Worm (Caenorhabditis elegans) whole organism, L2 larva: ENCODE data around the gene btb-6.

Experiments used
- ama-1 ChIP-seq: fragments of 150-350 bp; optimal IDR thresholded peaks from 2 replicates; lab custom pipeline; 2018; ENCODE audit warnings: inconsistent platforms
- ceh-82 ChIP-seq: fragments of 150-350 bp; optimal IDR thresholded peaks from 2 replicates; lab custom pipeline; 2014; ENCODE audit warnings: missing biosample characterization, missing genetic modification characterization
- gmeb-1 ChIP-seq: fragments of 150-350 bp; optimal IDR thresholded peaks from 2 replicates; lab custom pipeline; 2014; ENCODE audit warnings: missing biosample characterization, missing genetic modification characterization
- lin-13 ChIP-seq: fragments of 150-350 bp; optimal IDR thresholded peaks from 2 replicates; lab custom pipeline; 2014; ENCODE audit warnings: missing biosample characterization, missing genetic modification reagents, missing genetic modification characterization
- nhr-11 ChIP-seq: fragments of 150-350 bp; optimal IDR thresholded peaks from 2 replicates; lab custom pipeline; 2014; ENCODE audit warnings: missing biosample characterization, missing genetic modification characterization
- nhr-12 ChIP-seq: fragments of 150-350 bp; optimal IDR thresholded peaks from 2 replicates; lab custom pipeline; 2014; ENCODE audit warnings: missing biosample characterization, missing genetic modification characterization
- peb-1 ChIP-seq: fragments of 150-350 bp; optimal IDR thresholded peaks from 2 replicates; lab custom pipeline; 2014; ENCODE audit warnings: missing biosample characterization, missing genetic modification characterization
- unc-62 ChIP-seq: fragments of 150-350 bp; optimal IDR thresholded peaks from 2 replicates; lab custom pipeline; 2014; ENCODE audit warnings: missing biosample characterization, missing genetic modification reagents, missing genetic modification characterization
- zag-1 ChIP-seq: fragments of 150-350 bp; optimal IDR thresholded peaks from 2 replicates; lab custom pipeline; 2014; ENCODE audit warnings: missing biosample characterization, missing genetic modification characterization
- ztf-4 ChIP-seq: fragments of 150-350 bp; optimal IDR thresholded peaks from 2 replicates; lab custom pipeline; 2014; ENCODE audit warnings: missing biosample characterization, missing genetic modification characterization

DNA sequence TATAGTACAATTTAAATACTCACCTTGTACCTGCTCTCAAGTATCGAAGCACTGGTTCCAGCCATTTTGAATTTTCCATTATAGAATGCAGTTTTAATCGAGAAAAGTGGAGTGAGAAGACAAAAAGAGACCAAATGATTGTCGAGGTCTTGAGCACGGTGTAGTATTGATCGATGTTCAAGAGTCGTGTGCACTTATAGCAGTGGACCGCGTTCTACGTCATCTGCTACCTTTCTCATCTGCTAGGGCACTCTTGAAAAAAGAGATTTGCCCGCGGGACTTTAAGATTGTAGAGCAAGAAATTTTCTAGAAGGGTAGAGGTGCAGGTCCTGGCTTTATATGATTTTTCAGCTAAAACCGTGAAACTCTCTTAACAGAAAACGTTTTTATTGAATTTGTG lies 22.3 kb upstream of the btb-6 start, which contains the start of gene fbxc-21:
- TF ChIP-seq ztf-4 (tag; lab: Kevin White, UChicago) (no peak), nhr-12 (tag; lab: Kevin White, UChicago) (no peak), unc-62 (GFP tag; lab: Kevin White, UChicago) (no peak), ama-1 (lab: Kevin White, UChicago) (no peak), lin-13 (GFP tag; lab: Kevin White, UChicago) (no peak), gmeb-1 (tag; lab: Kevin White, UChicago) (no peak), peb-1 (tag; lab: Kevin White, UChicago) (no peak), nhr-11 (tag; lab: Kevin White, UChicago) (no peak), zag-1 (tag; lab: Kevin White, UChicago) (no peak), ceh-82 (no peak)
